Fruit fly (Drosophila melanogaster): ENCODE results near the gene CG14340.
A peak's percentile ranks its signal among the peaks of the same experiment; 100 is the strongest.

DNA sequence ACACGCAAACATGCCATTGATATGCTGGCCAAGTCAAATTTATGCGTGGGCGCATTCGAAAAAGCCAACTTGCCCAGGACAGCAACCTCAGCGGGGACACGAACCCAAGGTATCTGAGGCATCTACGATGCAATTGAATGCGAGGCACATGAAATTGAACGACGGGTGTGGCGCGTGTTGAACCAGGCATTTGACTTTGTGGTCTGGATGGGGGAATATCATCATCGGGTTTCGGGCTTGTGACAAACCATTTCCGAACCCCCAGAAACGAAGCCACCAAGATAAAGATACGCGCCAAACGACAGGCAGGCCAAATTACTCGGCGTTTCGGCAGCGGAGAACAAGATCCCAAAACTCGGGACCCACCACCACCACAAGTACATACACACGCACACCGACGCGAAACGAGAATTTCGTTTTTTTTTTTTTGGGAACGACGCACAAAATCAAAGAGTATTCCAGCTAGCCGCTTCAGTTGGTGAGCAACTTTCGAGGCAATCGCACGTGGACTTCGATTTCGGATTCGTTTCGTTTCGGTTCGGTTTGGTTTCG, 30.1 kb downstream of the CG14340 start, which contains the start of gene MFS3:
- TF ChIP-seq sv (GFP tag; optimal IDR thresholded peaks at IDR 0.05) (no peak), usp (GFP tag; optimal IDR thresholded peaks at IDR 0.05) (no peak), br (GFP tag; optimal IDR thresholded peaks at IDR 0.05) (peak; percentile 47), CG32264 (GFP tag; optimal IDR thresholded peaks at IDR 0.05) (no peak)
